Fruit fly (Drosophila melanogaster) whole organism, prepupa: ENCODE measurements around the gene jim.

Experiments used
- CG10631 ChIP-seq: fragments of 200-800 bp; sonication (Bioruptor generic); optimal IDR thresholded peaks from 2 replicates; lab custom pipeline; 2016; ENCODE audit warnings: missing biosample characterization, missing genetic modification characterization
- CG11294 ChIP-seq: fragments of 200-800 bp; sonication (Bioruptor generic); IDR thresholded peaks from 2 replicates; pipeline ENCODE4 v1.3.6; 2022; ENCODE audit warnings: missing biosample characterization, missing genetic modification characterization
- CG15336 ChIP-seq: fragments of 200-800 bp; sonication (Bioruptor generic); IDR thresholded peaks from 2 replicates; pipeline ENCODE4 v1.3.6; 2022; ENCODE audit warnings: missing biosample characterization, missing genetic modification characterization
- CG16779 ChIP-seq: fragments of 200-800 bp; sonication (Bioruptor generic); optimal IDR thresholded peaks from 3 replicates; lab custom pipeline; 2017; ENCODE audit warnings: missing biosample characterization, mild to moderate bottlenecking, missing genetic modification characterization
- CG3032 ChIP-seq: fragments of 200-800 bp; optimal IDR thresholded peaks from 2 replicates; lab custom pipeline; 2019; ENCODE audit warnings: missing biosample characterization, mild to moderate bottlenecking, missing genetic modification characterization, moderate library complexity
- CG31627 ChIP-seq: fragments of 200-800 bp; sonication (Bioruptor generic); optimal IDR thresholded peaks from 3 replicates; lab custom pipeline; 2016; ENCODE audit warnings: missing biosample characterization, missing genetic modification characterization
- CG32006 ChIP-seq: fragments of 200-800 bp; sonication (Bioruptor generic); optimal IDR thresholded peaks from 3 replicates; lab custom pipeline; 2017; ENCODE audit warnings: missing biosample characterization, mild to moderate bottlenecking, missing genetic modification characterization
- CG34406 ChIP-seq: fragments of 200-800 bp; sonication (Bioruptor generic); optimal IDR thresholded peaks from 3 replicates; lab custom pipeline; 2016; ENCODE audit warnings: missing biosample characterization, missing genetic modification characterization
- CG4318 ChIP-seq: fragments of 200-800 bp; sonication (Bioruptor generic); optimal IDR thresholded peaks from 3 replicates; lab custom pipeline; 2017; ENCODE audit warnings: missing biosample characterization, mild to moderate bottlenecking, missing genetic modification characterization
- CG6163 ChIP-seq: fragments of 200-800 bp; sonication (Bioruptor generic); IDR thresholded peaks from 3 replicates; pipeline ENCODE4 v1.3.6; 2022; ENCODE audit warnings: missing biosample characterization, missing genetic modification characterization
- CG6276 ChIP-seq: fragments of 200-800 bp; sonication (Bioruptor generic); optimal IDR thresholded peaks from 2 replicates; lab custom pipeline; 2017; ENCODE audit warnings: missing biosample characterization, mild to moderate bottlenecking, missing genetic modification characterization
- CG6792 ChIP-seq: fragments of 200-800 bp; sonication (Bioruptor generic); optimal IDR thresholded peaks from 3 replicates; lab custom pipeline; 2016; ENCODE audit warnings: missing biosample characterization, missing genetic modification characterization
- CG6854 ChIP-seq: fragments of 200-800 bp; sonication (Bioruptor generic); optimal IDR thresholded peaks from 2 replicates; lab custom pipeline; 2017; ENCODE audit warnings: missing biosample characterization, mild to moderate bottlenecking, missing genetic modification characterization
- CG7368 ChIP-seq: fragments of 200-800 bp; sonication (Bioruptor generic); optimal IDR thresholded peaks from 3 replicates; lab custom pipeline; 2016; ENCODE audit warnings: missing biosample characterization, missing genetic modification characterization
- CG8119 ChIP-seq: fragments of 200-800 bp; sonication (Bioruptor generic); IDR thresholded peaks from 3 replicates; pipeline ENCODE4 v1.3.6; 2022; ENCODE audit warnings: missing biosample characterization, missing genetic modification characterization
- CG8319 ChIP-seq: fragments of 200-800 bp; sonication (Bioruptor generic); optimal IDR thresholded peaks from 3 replicates; lab custom pipeline; 2016; ENCODE audit warnings: missing biosample characterization, missing genetic modification characterization
- CG8632 ChIP-seq: fragments of 200-800 bp; sonication (Bioruptor generic); optimal IDR thresholded peaks from 3 replicates; lab custom pipeline; 2016; ENCODE audit warnings: missing biosample characterization, missing genetic modification characterization
- CG9139 ChIP-seq: fragments of 200-800 bp; sonication (Bioruptor generic); optimal IDR thresholded peaks from 3 replicates; lab custom pipeline; 2017; ENCODE audit warnings: missing biosample characterization, mild to moderate bottlenecking, missing genetic modification characterization
- Eip75B ChIP-seq: fragments of 200-800 bp; sonication (Bioruptor generic); optimal IDR thresholded peaks from 3 replicates; lab custom pipeline; 2016; ENCODE audit warnings: missing biosample characterization, missing genetic modification characterization
- Eip78C ChIP-seq: fragments of 200-800 bp; sonication (Bioruptor generic); peaks from one replicate; lab custom pipeline; 2016; ENCODE audit warnings: missing biosample characterization, missing genetic modification characterization
- Eip93F ChIP-seq: fragments of 200-800 bp; sonication (Bioruptor generic); optimal IDR thresholded peaks from 2 replicates; lab custom pipeline; 2016; ENCODE audit warnings: missing biosample characterization, mild to moderate bottlenecking, missing genetic modification characterization
- Ets21C ChIP-seq: fragments of 200-800 bp; sonication (Bioruptor generic); optimal IDR thresholded peaks from 3 replicates; lab custom pipeline; 2016; ENCODE audit warnings: missing biosample characterization, missing genetic modification characterization
- Gug ChIP-seq: fragments of 200-800 bp; sonication (Bioruptor generic); IDR thresholded peaks from 2 replicates; pipeline ENCODE4 v1.3.6; 2022; ENCODE audit warnings: missing biosample characterization, missing genetic modification characterization
- Hr38 ChIP-seq: sonication (Bioruptor generic); optimal IDR thresholded peaks from 2 replicates; lab custom pipeline; 2016; ENCODE audit warnings: missing biosample characterization, missing genetic modification characterization
- Hr39 ChIP-seq: fragments of 200-800 bp; sonication (Bioruptor generic); optimal IDR thresholded peaks from 2 replicates; lab custom pipeline; 2016; ENCODE audit warnings: missing biosample characterization, missing genetic modification characterization
- Hr4 ChIP-seq: fragments of 200-800 bp; sonication (Bioruptor generic); optimal IDR thresholded peaks from 3 replicates; lab custom pipeline; 2016; ENCODE audit warnings: missing biosample characterization, missing genetic modification characterization
- Lpt ChIP-seq: fragments of 200-800 bp; sonication (Bioruptor generic); optimal IDR thresholded peaks from 3 replicates; lab custom pipeline; 2016; ENCODE audit warnings: missing biosample characterization, missing genetic modification characterization
- Met ChIP-seq: fragments of 200-800 bp; sonication (Bioruptor generic); optimal IDR thresholded peaks from 3 replicates; lab custom pipeline; 2016; ENCODE audit warnings: missing biosample characterization, missing genetic modification characterization
- OdsH ChIP-seq: fragments of 200-800 bp; sonication (Bioruptor generic); optimal IDR thresholded peaks from 3 replicates; lab custom pipeline; 2016; ENCODE audit warnings: missing biosample characterization, missing genetic modification characterization
- Sox14 ChIP-seq: fragments of 200-800 bp; sonication (Bioruptor generic); optimal IDR thresholded peaks from 3 replicates; lab custom pipeline; 2016; ENCODE audit warnings: missing biosample characterization, missing genetic modification characterization
- achi ChIP-seq: fragments of 200-800 bp; sonication (Bioruptor generic); optimal IDR thresholded peaks from 3 replicates; lab custom pipeline; 2016; ENCODE audit warnings: missing biosample characterization, missing genetic modification characterization
- acj6 ChIP-seq: fragments of 200-800 bp; sonication (Bioruptor generic); optimal IDR thresholded peaks from 3 replicates; lab custom pipeline; 2016; ENCODE audit warnings: missing biosample characterization, missing genetic modification characterization
- dac ChIP-seq: fragments of 200-800 bp; sonication (Bioruptor generic); optimal IDR thresholded peaks from 2 replicates; lab custom pipeline; 2017; ENCODE audit warnings: missing biosample characterization, mild to moderate bottlenecking, missing genetic modification characterization
- dsx ChIP-seq: fragments of 200-800 bp; optimal IDR thresholded peaks from 3 replicates; lab custom pipeline; 2019; ENCODE audit warnings: missing biosample characterization, mild to moderate bottlenecking, missing genetic modification characterization, moderate library complexity; ENCODE audit not compliant: poor library complexity, severe bottlenecking
- eg ChIP-seq: fragments of 200-800 bp; sonication (Bioruptor generic); IDR thresholded peaks from 3 replicates; pipeline ENCODE4 v1.3.6; 2022; ENCODE audit warnings: missing biosample characterization, missing genetic modification characterization
- esn ChIP-seq: fragments of 200-800 bp; sonication (Bioruptor generic); optimal IDR thresholded peaks from 2 replicates; lab custom pipeline; 2016; ENCODE audit warnings: missing biosample characterization, mild to moderate bottlenecking, missing genetic modification characterization, moderate library complexity
- fd59A ChIP-seq: fragments of 200-800 bp; sonication (Bioruptor generic); optimal IDR thresholded peaks from 2 replicates; lab custom pipeline; 2017; ENCODE audit warnings: missing biosample characterization, mild to moderate bottlenecking, missing genetic modification characterization, missing genetic modification reagents
- fkh ChIP-seq: fragments of 200-800 bp; sonication (Bioruptor generic); optimal IDR thresholded peaks from 3 replicates; lab custom pipeline; 2017; ENCODE audit warnings: missing biosample characterization, mild to moderate bottlenecking, missing genetic modification characterization, moderate library complexity
- lz ChIP-seq: fragments of 200-800 bp; sonication (Bioruptor generic); optimal IDR thresholded peaks from 3 replicates; lab custom pipeline; 2016; ENCODE audit warnings: missing biosample characterization, missing genetic modification characterization
- net ChIP-seq: fragments of 200-800 bp; sonication (Bioruptor generic); optimal IDR thresholded peaks from 3 replicates; lab custom pipeline; 2016; ENCODE audit warnings: missing biosample characterization, missing genetic modification characterization
- pdm3 ChIP-seq: fragments of 200-800 bp; sonication (Bioruptor generic); optimal IDR thresholded peaks from 3 replicates; lab custom pipeline; 2016; ENCODE audit warnings: missing biosample characterization, missing genetic modification characterization
- spab ChIP-seq: fragments of 200-800 bp; sonication (Bioruptor generic); optimal IDR thresholded peaks from 2 replicates; lab custom pipeline; 2017; ENCODE audit warnings: missing biosample characterization, mild to moderate bottlenecking, missing genetic modification characterization, missing genetic modification reagents
- svp ChIP-seq: fragments of 200-800 bp; sonication (Bioruptor generic); peaks from one replicate; lab custom pipeline; 2016; ENCODE audit warnings: missing biosample characterization, missing genetic modification characterization
- vri ChIP-seq: fragments of 200-800 bp; sonication (Bioruptor generic); optimal IDR thresholded peaks from 3 replicates; lab custom pipeline; 2016; ENCODE audit warnings: missing biosample characterization, mild to moderate bottlenecking, missing genetic modification characterization

The jim gene

dm6 chr3L:22839726-22840228, 4.8 kb upstream of the jim start (continued):
- TF ChIP-seq CG3032 (tag; lab: Kevin White, UChicago) (peak; percentile 52), CG10631 (GFP tag; lab: Kevin White, UChicago) (no peak), dac (GFP tag; lab: Kevin White, UChicago) (peak; percentile 13), fd59A (peak; percentile 46), CG6854 (GFP tag; lab: Kevin White, UChicago) (peak; percentile 74), Eip78C (peak; percentile 68), CG8319 (GFP tag; lab: Kevin White, UChicago) (no peak), CG9139 (GFP tag; lab: Kevin White, UChicago) (peak; percentile 74), achi (GFP tag; lab: Kevin White, UChicago) (peak; percentile 12), Ets21C (no peak), CG15336 (0 out of 2 replicates have a peak, but pooled peaks have one; percentile 17), Sox14 (GFP tag; lab: Kevin White, UChicago) (peak; percentile 26), CG6276 (GFP tag; lab: Kevin White, UChicago) (peak; percentile 26), CG6792 (GFP tag; lab: Kevin White, UChicago) (no peak), CG7368 (GFP tag; lab: Kevin White, UChicago) (peak; percentile 44), Hr38 (GFP tag; lab: Kevin White, UChicago) (no peak), CG8119 (peak; percentile 44; the same call in 2 of the 3 replicates), vri (GFP tag; lab: Kevin White, UChicago) (peak; percentile 72), CG34406 (GFP tag; lab: Kevin White, UChicago) (peak; percentile 33), esn (no peak), acj6 (GFP tag; lab: Kevin White, UChicago) (no peak), Hr4 (GFP tag; lab: Kevin White, UChicago) (no peak), eg (peak; percentile 57), net (peak; percentile 16), Gug (GFP tag; lab: Robert Waterston, UW) (0 out of 2 replicates have a peak, but pooled peaks have one; percentile 9), CG16779 (peak; percentile 11), Met (GFP tag; lab: Kevin White, UChicago) (peak; percentile 27)

dm6 chr3L:22839243-22839642, 4.2 kb upstream of the jim start:
- TF ChIP-seq vri (GFP tag; lab: Kevin White, UChicago) (peak; percentile 87), Eip75B (GFP tag; lab: Kevin White, UChicago) (no peak), OdsH (no peak), svp (GFP tag; lab: Kevin White, UChicago) (peak; percentile 87)

- peak; percentile 55 for TF ChIP-seq eg
- no peak for TF ChIP-seq Hr39
- TF ChIP-seq acj6 (GFP tag; lab: Kevin White, UChicago), result no peak
- no peak for TF ChIP-seq CG4318
- TF ChIP-seq Eip93F (GFP tag; lab: Kevin White, UChicago), result no peak
- TF ChIP-seq CG31627, result no peak
- no peak for TF ChIP-seq spab (GFP tag; lab: Kevin White, UChicago)
- TF ChIP-seq CG10631 (GFP tag; lab: Kevin White, UChicago), result no peak
- TF ChIP-seq CG11294 (GFP tag; lab: Robert Waterston, UW), result no peak
- peak; percentile 40 for TF ChIP-seq CG6276 (GFP tag; lab: Kevin White, UChicago)
- TF ChIP-seq Eip78C, result peak; percentile 47
- peak; percentile 11 for TF ChIP-seq CG32006 (GFP tag; lab: Kevin White, UChicago)
- TF ChIP-seq pdm3 (GFP tag; lab: Kevin White, UChicago), result no peak
- peak; percentile 19 for TF ChIP-seq Lpt
- peak; percentile 62 for TF ChIP-seq svp (GFP tag; lab: Kevin White, UChicago)
- TF ChIP-seq Hr4 (GFP tag; lab: Kevin White, UChicago), result no peak
- TF ChIP-seq dsx (GFP tag; lab: Kevin White, UChicago), result peak; percentile 66
- TF ChIP-seq CG8119, result peak; percentile 27; the same call in 1 of the 3 replicates
- TF ChIP-seq CG6854 (GFP tag; lab: Kevin White, UChicago), result peak; percentile 23
- TF ChIP-seq CG6163 (GFP tag; lab: Robert Waterston, UW), result peak; percentile 56
- no peak for TF ChIP-seq CG3032 (tag; lab: Kevin White, UChicago)
- no peak for TF ChIP-seq Sox14 (GFP tag; lab: Kevin White, UChicago)
- TF ChIP-seq CG6792 (GFP tag; lab: Kevin White, UChicago), result no peak
- TF ChIP-seq fkh (GFP tag; lab: Kevin White, UChicago), result peak; percentile 82
- no peak for TF ChIP-seq CG8632 (GFP tag; lab: Kevin White, UChicago)
- peak; percentile 42; the same call in 1 of the 2 replicates for TF ChIP-seq CG15336
- no peak for TF ChIP-seq Ets21C
- no peak for TF ChIP-seq esn
- TF ChIP-seq lz (GFP tag; lab: Kevin White, UChicago), result no peak
- TF ChIP-seq Met (GFP tag; lab: Kevin White, UChicago), result no peak
- no peak for TF ChIP-seq OdsH
These were observed 2.9 kb upstream of the jim start for dm6 chr3L:22837651-22838614.
